Worm (Caenorhabditis elegans) whole organism, late embryonic: Measurements from ENCODE around the gene lbp-1.

Experiments used
- ceh-48 ChIP-seq: sonication (generic microtip); optimal IDR thresholded peaks from 2 replicates; lab custom pipeline; 2016; ENCODE audit warnings: missing genetic modification characterization, inconsistent platforms, missing compliant biosample characterization
- pqm-1 ChIP-seq: sonication (generic microtip); optimal IDR thresholded peaks from 2 replicates; lab custom pipeline; 2016; ENCODE audit warnings: missing genetic modification characterization, missing compliant biosample characterization
- tbx-2 ChIP-seq: sonication (generic microtip); optimal IDR thresholded peaks from 2 replicates; lab custom pipeline; 2016; ENCODE audit warnings: missing genetic modification characterization, missing compliant biosample characterization

DNA sequence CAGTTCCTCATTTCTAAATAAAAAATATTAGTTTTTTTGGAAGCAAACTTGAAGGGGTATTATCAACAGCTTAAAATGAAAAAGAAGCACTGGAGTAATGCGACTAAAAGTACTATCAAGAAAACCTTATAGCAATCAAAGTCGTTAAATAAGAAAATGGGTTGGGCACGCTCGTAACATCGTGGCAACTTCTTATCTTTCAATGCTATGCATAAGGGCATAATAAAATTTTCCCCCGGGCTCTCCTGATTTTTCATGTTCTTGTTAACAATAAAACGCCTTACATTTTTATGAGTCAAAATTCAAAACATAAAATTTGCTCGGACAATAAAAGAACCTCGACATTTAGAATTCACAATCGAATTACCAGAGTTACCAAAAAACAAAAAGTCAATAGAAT is 15.3 kb upstream of the lbp-1 start, which contains the start of gene irg-7:
- TF ChIP-seq tbx-2 (tag; lab: Kevin White, UChicago) (no peak), ceh-48 (tag; lab: Kevin White, UChicago) (no peak), pqm-1 (no peak)
